Worm (Caenorhabditis elegans) whole organism, L2 larva: ENCODE data around the gene natc-2.

Experiments
- aly-2 ChIP-seq: fragments of 150-350 bp; optimal IDR thresholded peaks from 2 replicates; lab custom pipeline; 2014; ENCODE audit warnings: missing biosample characterization, missing genetic modification characterization
- blmp-1 ChIP-seq: sonication (generic microtip); optimal IDR thresholded peaks from 2 replicates; lab custom pipeline; 2017; ENCODE audit warnings: missing genetic modification characterization, mild to moderate bottlenecking, missing compliant biosample characterization, antibody characterized with exemption, moderate library complexity; ENCODE audit not compliant: insufficient read depth
- nhr-12 ChIP-seq: fragments of 150-350 bp; optimal IDR thresholded peaks from 2 replicates; lab custom pipeline; 2014; ENCODE audit warnings: missing biosample characterization, missing genetic modification characterization
- nhr-21 ChIP-seq: fragments of 150-350 bp; optimal IDR thresholded peaks from 2 replicates; lab custom pipeline; 2014; ENCODE audit warnings: missing biosample characterization, missing genetic modification characterization
- nhr-237 ChIP-seq: fragments of 150-350 bp; optimal IDR thresholded peaks from 2 replicates; lab custom pipeline; 2014; ENCODE audit warnings: missing biosample characterization, missing genetic modification characterization
- sma-9 ChIP-seq, 2 experiments: fragments of 150-350 bp in 1 of 2; sonication (generic microtip) in 1 of 2; optimal IDR thresholded peaks; 2 replicates each; lab custom pipeline; 2014 to 2016; ENCODE audit warnings: missing genetic modification characterization in 2 of 2, mild to moderate bottlenecking in 1 of 2, missing biosample characterization in 1 of 2, missing compliant biosample characterization in 1 of 2, missing genetic modification reagents in 1 of 2, moderate library complexity in 1 of 2
- snpc-4 ChIP-seq: fragments of 150-350 bp; optimal IDR thresholded peaks from 2 replicates; lab custom pipeline; 2014; ENCODE audit warnings: missing biosample characterization, missing genetic modification characterization
- unc-55 ChIP-seq: fragments of 150-350 bp; sonication (generic microtip); optimal IDR thresholded peaks from 3 replicates; lab custom pipeline; 2014; ENCODE audit warnings: missing biosample characterization, missing genetic modification reagents, missing genetic modification characterization

ce11 chrV:5311635-5312034, 37.8 kb downstream of the natc-2 start, which contains the start of gene C10G8.4:
- TF ChIP-seq aly-2 (tag; lab: Kevin White, UChicago) (no peak), nhr-237 (tag; lab: Kevin White, UChicago) (no peak), sma-9 (GFP tag; optimal IDR thresholded peaks at IDR 0.05; lab: Kevin White, UChicago) (no peak), sma-9 (tag; optimal IDR thresholded peaks at IDR 0.05; lab: Kevin White, UChicago) (no peak), nhr-21 (tag; lab: Kevin White, UChicago) (no peak), nhr-12 (tag; lab: Kevin White, UChicago) (no peak), blmp-1 (tag; lab: Kevin White, UChicago) (no peak), snpc-4 (no peak), unc-55 (no peak)
